Worm (Caenorhabditis elegans): ENCODE data around the gene ify-1.
A peak's percentile ranks its signal among the peaks of the same experiment; 100 is the strongest.

ify-1 gene

ce11 chrII:5058036-5058435, 3.1 kb upstream of the ify-1 start, which contains the start of gene C27A2.12:
Gene C27A2.12, minus strand, starts transcription at chrII:5058136.
- no peak for TF ChIP-seq lin-29 (GFP tag; IDR thresholded peaks at IDR 0.05)
- no peak for TF ChIP-seq tra-1 (GFP tag; IDR thresholded peaks at IDR 0.05)
- TF ChIP-seq dmd-9 (GFP tag; IDR thresholded peaks at IDR 0.05): no peak
- TF ChIP-seq unc-62 (GFP tag; optimal IDR thresholded peaks at IDR 0.05 in 1 of 2): no peak
- no peak for TF ChIP-seq unc-62 (tag; optimal IDR thresholded peaks at IDR 0.05)
- TF ChIP-seq arid-1 (GFP tag; conservative IDR thresholded peaks at IDR 0.05): no peak

- TF ChIP-seq lin-15B (tag; optimal IDR thresholded peaks at IDR 0.05): no peak
- TF ChIP-seq spr-1 (tag; optimal IDR thresholded peaks at IDR 0.05): peak; percentile 50
- peak; percentile 83 for TF ChIP-seq arid-1 (GFP tag; conservative IDR thresholded peaks at IDR 0.05)
- 0 out of 4 replicates have a peak, but pooled peaks of 1 of the 2 experiments have one; percentile 34 for TF ChIP-seq madf-5 (GFP tag; IDR thresholded peaks at IDR 0.05)
- peak; percentile 60 for TF ChIP-seq nhr-102 (tag; optimal IDR thresholded peaks at IDR 0.05)
- TF ChIP-seq F49E8.2 (tag; optimal IDR thresholded peaks at IDR 0.05; ENCODE audit: borderline replicate concordance): peak; percentile 64
- 0 out of 2 replicates have a peak, but pooled peaks have one; percentile 60 for TF ChIP-seq dmd-8 (GFP tag; IDR thresholded peaks at IDR 0.05)
- TF ChIP-seq ceh-20 (GFP tag; IDR thresholded peaks at IDR 0.05): 0 out of 2 replicates have a peak, but pooled peaks have one; percentile 45
- TF ChIP-seq F37D6.2 (tag; optimal IDR thresholded peaks at IDR 0.05): peak; percentile 13
- TF ChIP-seq mxl-2 (GFP tag; conservative IDR thresholded peaks at IDR 0.05): no peak
- peak; percentile 93 for TF ChIP-seq snpc-4 (tag; optimal IDR thresholded peaks at IDR 0.05)
- TF ChIP-seq ZK546.5 (tag; optimal IDR thresholded peaks at IDR 0.05): no peak
- peak; percentile 91 for TF ChIP-seq D1046.2 (GFP tag; IDR thresholded peaks at IDR 0.05)
- TF ChIP-seq hlh-30 (tag; optimal IDR thresholded peaks at IDR 0.05; ENCODE audit: insufficient read depth): peak; percentile 51
- TF ChIP-seq unc-62 (GFP tag; optimal IDR thresholded peaks at IDR 0.05 in 1 of 2): no peak
- TF ChIP-seq unc-62 (tag; optimal IDR thresholded peaks at IDR 0.05): no peak
- peak; percentile 63 for TF ChIP-seq lin-29 (GFP tag; IDR thresholded peaks at IDR 0.05)
- TF ChIP-seq egl-27 (tag; optimal IDR thresholded peaks at IDR 0.05): no peak
- TF ChIP-seq lin-13 (GFP tag; optimal IDR thresholded peaks at IDR 0.05): peak; percentile 30
- peak; percentile 60; the same call in 1 of the 2 replicates for TF ChIP-seq zfp-3 (GFP tag; conservative IDR thresholded peaks at IDR 0.05)
- peak; percentile 54 for TF ChIP-seq dpl-1 (GFP tag; optimal IDR thresholded peaks at IDR 0.05)
- TF ChIP-seq cey-2 (tag; optimal IDR thresholded peaks at IDR 0.05; ENCODE audit: borderline replicate concordance, insufficient read depth): no peak
- peak; percentile 54; the same call in 1 of the 2 replicates for TF ChIP-seq ceh-44 (GFP tag; IDR thresholded peaks at IDR 0.05)
- no peak for TF ChIP-seq R02D3.7 (tag; optimal IDR thresholded peaks at IDR 0.05)
- TF ChIP-seq ceh-62 (tag; optimal IDR thresholded peaks at IDR 0.05): no peak
- TF ChIP-seq tra-1 (GFP tag; IDR thresholded peaks at IDR 0.05): 0 out of 2 replicates have a peak, but pooled peaks have one; percentile 35
- TF ChIP-seq jun-1 (tag; optimal IDR thresholded peaks at IDR 0.05): no peak
- TF ChIP-seq zag-1 (tag; optimal IDR thresholded peaks at IDR 0.05): no peak
- TF ChIP-seq rbr-2 (tag; optimal IDR thresholded peaks at IDR 0.05): peak; percentile 68
- peak; percentile 38 for TF ChIP-seq nhr-28 (tag; optimal IDR thresholded peaks at IDR 0.05)
- TF ChIP-seq unc-39 (tag; optimal IDR thresholded peaks at IDR 0.05): no peak
- no peak for TF ChIP-seq Y5F2A.4 (GFP tag; optimal IDR thresholded peaks at IDR 0.05)
- peak; percentile 63 for TF ChIP-seq Y48G9A.11 (GFP tag; IDR thresholded peaks at IDR 0.05)
- TF ChIP-seq Y105C5A.15 (GFP tag; IDR thresholded peaks at IDR 0.05): peak; percentile 86; the same call in 1 of the 2 replicates
- no peak for TF ChIP-seq attf-4 (tag; optimal IDR thresholded peaks at IDR 0.05)
- TF ChIP-seq egl-43 (GFP tag; IDR thresholded peaks at IDR 0.05): peak; percentile 88
- TF ChIP-seq zip-11 (GFP tag; IDR thresholded peaks at IDR 0.05): 0 out of 2 replicates have a peak, but pooled peaks have one; percentile 21
- peak; percentile 75 for TF ChIP-seq hlh-11 (tag; optimal IDR thresholded peaks at IDR 0.05)
- TF ChIP-seq saeg-2 (GFP tag; IDR thresholded peaks at IDR 0.05): 0 out of 2 replicates have a peak, but pooled peaks have one; percentile 66
- peak; percentile 55 for TF ChIP-seq sdz-12 (GFP tag; optimal IDR thresholded peaks at IDR 0.05)
- TF ChIP-seq pqm-1 (tag; optimal IDR thresholded peaks at IDR 0.05): no peak
- TF ChIP-seq nhr-48 (tag; optimal IDR thresholded peaks at IDR 0.05): peak; percentile 34
- TF ChIP-seq mxl-3 (GFP tag; optimal IDR thresholded peaks at IDR 0.05): peak; percentile 43
- TF ChIP-seq lin-1 (GFP tag; IDR thresholded peaks at IDR 0.05): peak; percentile 56; the same call in 1 of the 2 replicates
- TF ChIP-seq T26A8.4 (GFP tag; IDR thresholded peaks at IDR 0.05): no peak; the same call in none of the 2 replicates
- peak; percentile 72; the same call in 1 of the 2 replicates for TF ChIP-seq nhr-42 (GFP tag; IDR thresholded peaks at IDR 0.05)
- 0 out of 2 replicates have a peak, but pooled peaks have one; percentile 27 for TF ChIP-seq F26F4.8 (GFP tag; conservative IDR thresholded peaks at IDR 0.05)
Measured at ce11 chrII:5057315-5057714, 2.3 kb upstream of the ify-1 start.
